Fruit fly (Drosophila melanogaster) whole organism, pupa: ENCODE results near the gene CG32284.

ENCODE experiments used
- CG15710 ChIP-seq: fragments of 200-800 bp; sonication (Bioruptor generic); optimal IDR thresholded peaks from 2 replicates; lab custom pipeline; 2018; ENCODE audit warnings: missing biosample characterization, mild to moderate bottlenecking, missing genetic modification characterization, moderate library complexity
- CG17806 ChIP-seq: fragments of 200-800 bp; sonication (Bioruptor generic); optimal IDR thresholded peaks from 2 replicates; lab custom pipeline; 2018; ENCODE audit warnings: missing biosample characterization, mild to moderate bottlenecking, missing genetic modification characterization, moderate library complexity
- CG32121 ChIP-seq: fragments of 200-800 bp; sonication (Bioruptor generic); IDR thresholded peaks from 2 replicates; pipeline ENCODE4 v1.3.6; 2022; ENCODE audit warnings: missing biosample characterization, missing genetic modification characterization
- CG4496 ChIP-seq: fragments of 200-800 bp; sonication (Bioruptor generic); IDR thresholded peaks from 3 replicates; pipeline ENCODE4 v1.3.6; 2022; ENCODE audit warnings: missing biosample characterization, missing genetic modification characterization
- CG8159 ChIP-seq: fragments of 200-800 bp; sonication (Bioruptor generic); optimal IDR thresholded peaks from 3 replicates; lab custom pipeline; 2018; ENCODE audit warnings: missing biosample characterization, mild to moderate bottlenecking, missing genetic modification characterization, moderate library complexity
- CG8301 ChIP-seq: fragments of 200-800 bp; sonication (Bioruptor generic); optimal IDR thresholded peaks from 2 replicates; lab custom pipeline; 2018; ENCODE audit warnings: missing biosample characterization, mild to moderate bottlenecking, missing genetic modification characterization
- CG9948 ChIP-seq: fragments of 200-800 bp; sonication (Bioruptor generic); optimal IDR thresholded peaks from 2 replicates; lab custom pipeline; 2018; ENCODE audit warnings: missing biosample characterization, mild to moderate bottlenecking, missing genetic modification characterization, moderate library complexity
- EcR ChIP-seq: fragments of 200-800 bp; sonication (Bioruptor generic); optimal IDR thresholded peaks from 3 replicates; lab custom pipeline; 2019; ENCODE audit warnings: missing biosample characterization, missing genetic modification characterization, mild to moderate bottlenecking, moderate library complexity, missing genetic modification reagents
- Ets98B ChIP-seq: fragments of 200-800 bp; sonication (Bioruptor generic); IDR thresholded peaks from 2 replicates; pipeline ENCODE4 v1.3.6; 2022; ENCODE audit warnings: missing biosample characterization, missing genetic modification characterization
- Snoo ChIP-seq: fragments of 200-800 bp; sonication (Bioruptor generic); optimal IDR thresholded peaks from 3 replicates; lab custom pipeline; 2017; ENCODE audit warnings: missing biosample characterization, mild to moderate bottlenecking, missing genetic modification characterization, inconsistent platforms
- fd96Ca ChIP-seq: fragments of 200-800 bp; sonication (Bioruptor generic); IDR thresholded peaks from 3 replicates; pipeline ENCODE4 v1.3.6; 2022; ENCODE audit warnings: missing biosample characterization, missing genetic modification characterization
- gl ChIP-seq: fragments of 200-800 bp; sonication (Bioruptor generic); optimal IDR thresholded peaks from 2 replicates; lab custom pipeline; 2018; ENCODE audit warnings: missing biosample characterization, mild to moderate bottlenecking, missing genetic modification characterization
- rn ChIP-seq: fragments of 200-800 bp; sonication (Bioruptor generic); IDR thresholded peaks from 2 replicates; pipeline ENCODE4 v1.3.6; 2022; ENCODE audit warnings: missing biosample characterization, missing genetic modification characterization

dm6 chr3L:3148125-3149059, 38.1 kb upstream of the CG32284 start, which contains the start of the genes Usp5 and BtbVII:
- TF ChIP-seq CG8159 (tag; lab: Kevin White, UChicago) (peak; percentile 48), CG32121 (GFP tag; lab: Robert Waterston, UW) (no peak), Snoo (tag; lab: Kevin White, UChicago) (peak; percentile 25), rn (no peak), CG9948 (peak; percentile 27), gl (peak; percentile 56), CG8301 (peak; percentile 44), CG4496 (GFP tag; lab: Robert Waterston, UW) (peak; percentile 15; the same call in 1 of the 3 replicates), EcR (no peak), Ets98B (GFP tag; lab: Robert Waterston, UW) (no peak), fd96Ca (GFP tag; lab: Robert Waterston, UW) (peak; percentile 69), CG15710 (tag; lab: Kevin White, UChicago) (peak; percentile 26), CG17806 (no peak)
